Worm (Caenorhabditis elegans): ENCODE data around the gene hid-1.

The hid-1 gene

ce11 chrX:2536246-2536772, 47.5 kb downstream of the hid-1 start (continued):
- TF ChIP-seq daf-19 (GFP tag; conservative IDR thresholded peaks at IDR 0.05) = no peak
- TF ChIP-seq aha-1 (tag) = peak; percentile 99
- TF ChIP-seq hmg-1.1 (GFP tag; IDR thresholded peaks at IDR 0.05) = peak; percentile 77
- TF ChIP-seq dmd-9 (GFP tag; IDR thresholded peaks at IDR 0.05) = no peak
- no peak for TF ChIP-seq R02D3.7 (tag; optimal IDR thresholded peaks at IDR 0.05)
- TF ChIP-seq nhr-48 (tag; optimal IDR thresholded peaks at IDR 0.05) = peak; percentile 9
- TF ChIP-seq duxl-1 (tag; optimal IDR thresholded peaks at IDR 0.05; ENCODE audit: poor library complexity) = peak; percentile 34
- no peak for TF ChIP-seq nhr-10 (tag; optimal IDR thresholded peaks at IDR 0.05)

- no peak for TF ChIP-seq lir-3 (tag; optimal IDR thresholded peaks at IDR 0.05)
- TF ChIP-seq daf-12 (tag; optimal IDR thresholded peaks at IDR 0.05) = no peak
- peak; percentile 26 for TF ChIP-seq aha-1 (tag)
These were observed 49.9 kb downstream of the hid-1 start for ce11 chrX:2538713-2539112.

ce11 chrX:2541003-2541521, 52.2 kb downstream of the hid-1 start, which contains the start of gene F52H2.3:
TSS of gene F52H2.3 (minus strand) at chrX:2541053.
- peak in 1 of 2 experiments; percentile 89 for TF ChIP-seq unc-62 (GFP tag; optimal IDR thresholded peaks at IDR 0.05 in 1 of 2)
- no peak for TF ChIP-seq unc-62 (tag; optimal IDR thresholded peaks at IDR 0.05)
- no peak for TF ChIP-seq mes-2 (tag; optimal IDR thresholded peaks at IDR 0.05; ENCODE audit: poor library complexity, severe bottlenecking)
- TF ChIP-seq R02D3.7 (tag; optimal IDR thresholded peaks at IDR 0.05) = no peak
- no peak for TF ChIP-seq mdt-29 (GFP tag; IDR thresholded peaks at IDR 0.05)
- TF ChIP-seq zip-11 (GFP tag; IDR thresholded peaks at IDR 0.05) = no peak
- TF ChIP-seq ztf-11 (tag; optimal IDR thresholded peaks at IDR 0.05) = no peak
- TF ChIP-seq ama-1 (optimal IDR thresholded peaks at IDR 0.05) = no peak
- TF ChIP-seq mdl-1 (tag; optimal IDR thresholded peaks at IDR 0.05) = peak in 1 of 2 experiments; percentile 5
- TF ChIP-seq lin-29 (GFP tag; IDR thresholded peaks at IDR 0.05) = no peak
- TF ChIP-seq pqm-1 (tag; optimal IDR thresholded peaks at IDR 0.05) = peak; percentile 3
- peak; percentile 53 for TF ChIP-seq nhr-77 (tag; optimal IDR thresholded peaks at IDR 0.05)
- TF ChIP-seq unc-39 (tag; optimal IDR thresholded peaks at IDR 0.05) = no peak
- peak; percentile 14; the same call in 1 of the 2 replicates for TF ChIP-seq nhr-41 (GFP tag; IDR thresholded peaks at IDR 0.05)
- peak; percentile 64 for TF ChIP-seq hlh-11 (tag; optimal IDR thresholded peaks at IDR 0.05)
- TF ChIP-seq egl-27 (tag; optimal IDR thresholded peaks at IDR 0.05) = no peak
- TF ChIP-seq fos-1 (tag; optimal IDR thresholded peaks at IDR 0.05) = no peak
- no peak for TF ChIP-seq gei-8 (GFP tag; optimal IDR thresholded peaks at IDR 0.05)
- no peak for TF ChIP-seq php-3 (GFP tag; IDR thresholded peaks at IDR 0.05)
- TF ChIP-seq nhr-237 (tag; optimal IDR thresholded peaks at IDR 0.05) = no peak
- no peak for TF ChIP-seq rbr-2 (tag; optimal IDR thresholded peaks at IDR 0.05)
- no peak for TF ChIP-seq dmd-9 (GFP tag; IDR thresholded peaks at IDR 0.05)
- peak; percentile 28 for TF ChIP-seq mep-1 (tag; optimal IDR thresholded peaks at IDR 0.05)
- no peak for TF ChIP-seq snpc-1.2 (GFP tag; IDR thresholded peaks at IDR 0.05)
- no peak for TF ChIP-seq ceh-62 (tag; optimal IDR thresholded peaks at IDR 0.05)
- TF ChIP-seq hlh-30 (tag; optimal IDR thresholded peaks at IDR 0.05; ENCODE audit: insufficient read depth) = peak; percentile 42
- TF ChIP-seq madf-9 (GFP tag; conservative IDR thresholded peaks at IDR 0.05) = no peak
- no peak for TF ChIP-seq madf-5 (GFP tag; IDR thresholded peaks at IDR 0.05)
- no peak for TF ChIP-seq hif-1 (tag; optimal IDR thresholded peaks at IDR 0.05)
- TF ChIP-seq tra-1 (GFP tag; IDR thresholded peaks at IDR 0.05) = 0 out of 2 replicates have a peak, but pooled peaks have one; percentile 34
- TF ChIP-seq daf-16 (GFP tag; optimal IDR thresholded peaks at IDR 0.05) = no peak
- TF ChIP-seq daf-16 (tag; optimal IDR thresholded peaks at IDR 0.05) = peak; percentile 89
- no peak for TF ChIP-seq fkh-10 (GFP tag; optimal IDR thresholded peaks at IDR 0.05)
- no peak for TF ChIP-seq dpl-1 (GFP tag; optimal IDR thresholded peaks at IDR 0.05)
- peak; percentile 54 for TF ChIP-seq nhr-28 (tag; optimal IDR thresholded peaks at IDR 0.05)
- no peak for TF ChIP-seq attf-4 (tag; optimal IDR thresholded peaks at IDR 0.05)
- no peak for TF ChIP-seq hmg-1.1 (GFP tag; IDR thresholded peaks at IDR 0.05)
- no peak for TF ChIP-seq daf-12 (tag; optimal IDR thresholded peaks at IDR 0.05)
- TF ChIP-seq dmd-6 (GFP tag; IDR thresholded peaks at IDR 0.05) = peak; percentile 59
- TF ChIP-seq daf-19 (GFP tag; conservative IDR thresholded peaks at IDR 0.05) = no peak
- TF ChIP-seq aly-2 (tag; optimal IDR thresholded peaks at IDR 0.05) = no peak
- peak; percentile 5 for TF ChIP-seq nhr-10 (tag; optimal IDR thresholded peaks at IDR 0.05)
- no peak for TF ChIP-seq sdz-12 (GFP tag; optimal IDR thresholded peaks at IDR 0.05)
